Worm (Caenorhabditis elegans): ENCODE data around the gene nlp-34.

- TF ChIP-seq nfya-1 (tag; optimal IDR thresholded peaks at IDR 0.05) = no peak
- no peak for TF ChIP-seq ceh-31 (tag; optimal IDR thresholded peaks at IDR 0.05)
- no peak for TF ChIP-seq fkh-6 (tag; optimal IDR thresholded peaks at IDR 0.05)
- TF ChIP-seq unc-55 (GFP tag; optimal IDR thresholded peaks at IDR 0.05) = no peak
- no peak for TF ChIP-seq sdc-2 (tag; optimal IDR thresholded peaks at IDR 0.05)
- TF ChIP-seq fax-1 (tag; optimal IDR thresholded peaks at IDR 0.05) = no peak
- TF ChIP-seq ama-1 (optimal IDR thresholded peaks at IDR 0.05) = no peak
- no peak for TF ChIP-seq K02D7.2 (tag; optimal IDR thresholded peaks at IDR 0.05)
- TF ChIP-seq pha-4 (tag; optimal IDR thresholded peaks at IDR 0.05) = no peak
- TF ChIP-seq ceh-48 (tag; optimal IDR thresholded peaks at IDR 0.05) = no peak
- TF ChIP-seq lin-11 (tag; optimal IDR thresholded peaks at IDR 0.05) = no peak
- no peak for TF ChIP-seq ahr-1 (tag; optimal IDR thresholded peaks at IDR 0.05)
Observed at ce11 chrV:3974361-3974760, 4.6 kb downstream of the nlp-34 start, which contains the start of gene str-82.
